Fruit fly (Drosophila melanogaster) whole organism, embryonic: ENCODE data around the gene Bx.

Experiments
- ATbp ChIP-seq: fragments of 200-800 bp; sonication (Bioruptor generic); optimal IDR thresholded peaks from 2 replicates; lab custom pipeline; 2017; ENCODE audit warnings: missing biosample characterization, mild to moderate bottlenecking, missing genetic modification characterization, missing genetic modification reagents
- B-H1 ChIP-seq: fragments of 200-800 bp; sonication (Bioruptor generic); IDR thresholded peaks from 3 replicates; pipeline ENCODE4 v1.3.6; 2022; ENCODE audit warnings: missing biosample characterization, missing genetic modification characterization
- C15 ChIP-seq: fragments of 200-800 bp; sonication (Bioruptor generic); IDR thresholded peaks from 3 replicates; pipeline ENCODE4 v1.3.6; 2022; ENCODE audit warnings: missing biosample characterization, missing genetic modification characterization
- CG10267 ChIP-seq: fragments of 200-800 bp; sonication (Bioruptor generic); optimal IDR thresholded peaks from 2 replicates; lab custom pipeline; 2018; ENCODE audit warnings: missing biosample characterization, mild to moderate bottlenecking, missing genetic modification characterization, moderate library complexity
- CG10565 ChIP-seq: fragments of 200-800 bp; sonication (Bioruptor generic); optimal IDR thresholded peaks from 3 replicates; lab custom pipeline; 2016; ENCODE audit warnings: missing biosample characterization, mild to moderate bottlenecking, missing genetic modification characterization
- CG11093 ChIP-seq: fragments of 200-800 bp; sonication (Bioruptor generic); IDR thresholded peaks from 3 replicates; pipeline ENCODE4 v1.3.6; 2022; ENCODE audit warnings: missing biosample characterization, missing genetic modification characterization
- CG11504 ChIP-seq: fragments of 200-800 bp; sonication (Bioruptor generic); optimal IDR thresholded peaks from 3 replicates; lab custom pipeline; 2019; ENCODE audit warnings: missing biosample characterization, mild to moderate bottlenecking, missing genetic modification characterization, moderate library complexity
- CG12104 ChIP-seq: fragments of 200-800 bp; sonication (Bioruptor generic); optimal IDR thresholded peaks from 3 replicates; lab custom pipeline; 2016; ENCODE audit warnings: missing biosample characterization, missing genetic modification characterization
- CG12391 ChIP-seq: fragments of 200-800 bp; sonication (Bioruptor generic); optimal IDR thresholded peaks from 3 replicates; lab custom pipeline; 2018; ENCODE audit warnings: missing biosample characterization, mild to moderate bottlenecking, missing genetic modification characterization, moderate library complexity
- CG12942 ChIP-seq: fragments of 200-800 bp; sonication (Bioruptor generic); optimal IDR thresholded peaks from 3 replicates; lab custom pipeline; 2016; ENCODE audit warnings: missing biosample characterization, missing genetic modification characterization
- CG14050 ChIP-seq: fragments of 200-800 bp; sonication (Bioruptor generic); IDR thresholded peaks from 3 replicates; pipeline ENCODE4 v1.3.6; 2022; ENCODE audit warnings: missing biosample characterization, missing genetic modification characterization
- CG14441 ChIP-seq: fragments of 200-800 bp; sonication (Bioruptor generic); IDR thresholded peaks from 2 replicates; pipeline ENCODE4 v1.3.6; 2022; ENCODE audit warnings: missing biosample characterization, missing genetic modification characterization
- CG15514 ChIP-seq: fragments of 200-800 bp; sonication (Bioruptor generic); optimal IDR thresholded peaks from 3 replicates; lab custom pipeline; 2017; ENCODE audit warnings: missing biosample characterization, missing genetic modification characterization, mild to moderate bottlenecking, moderate library complexity, missing genetic modification reagents
- CG16815 ChIP-seq: fragments of 200-800 bp; sonication (Bioruptor generic); optimal IDR thresholded peaks from 3 replicates; lab custom pipeline; 2017; ENCODE audit warnings: missing biosample characterization, mild to moderate bottlenecking, missing genetic modification characterization
- CG18262 ChIP-seq: fragments of 200-800 bp; optimal IDR thresholded peaks from 3 replicates; lab custom pipeline; 2019; ENCODE audit warnings: missing biosample characterization, mild to moderate bottlenecking, missing genetic modification characterization, moderate library complexity
- CG1832 ChIP-seq: fragments of 200-800 bp; sonication (Bioruptor generic); optimal IDR thresholded peaks from 2 replicates; lab custom pipeline; 2017; ENCODE audit warnings: missing biosample characterization, mild to moderate bottlenecking, missing genetic modification characterization, inconsistent platforms
- CG3065 ChIP-seq: fragments of 200-800 bp; sonication (Bioruptor generic); optimal IDR thresholded peaks from 2 replicates; lab custom pipeline; 2016; ENCODE audit warnings: missing biosample characterization, missing genetic modification characterization
- CG3726 ChIP-seq: fragments of 200-800 bp; sonication (Bioruptor generic); IDR thresholded peaks from 3 replicates; pipeline ENCODE4, ENCODE4 v1.3.6; 2022; ENCODE audit warnings: missing biosample characterization, missing genetic modification characterization
- CG4282 ChIP-seq: fragments of 200-800 bp; sonication (Bioruptor generic); optimal IDR thresholded peaks from 2 replicates; lab custom pipeline; 2016; ENCODE audit warnings: missing biosample characterization, missing genetic modification characterization
- CG5180 ChIP-seq: fragments of 200-800 bp; sonication (Bioruptor generic); optimal IDR thresholded peaks from 3 replicates; lab custom pipeline; 2017; ENCODE audit warnings: missing biosample characterization, missing genetic modification characterization, mild to moderate bottlenecking, moderate library complexity, missing genetic modification reagents
- CG6254 ChIP-seq: fragments of 200-800 bp; sonication (Bioruptor generic); optimal IDR thresholded peaks from 3 replicates; lab custom pipeline; 2017; ENCODE audit warnings: mild to moderate bottlenecking, missing biosample characterization, missing genetic modification reagents, missing genetic modification characterization
- CG7745 ChIP-seq: fragments of 200-800 bp; sonication (Bioruptor generic); optimal IDR thresholded peaks from 2 replicates; lab custom pipeline; 2018; ENCODE audit warnings: missing biosample characterization, mild to moderate bottlenecking, missing genetic modification characterization, moderate library complexity
- CG8359 ChIP-seq: fragments of 200-800 bp; sonication (Bioruptor generic); optimal IDR thresholded peaks from 2 replicates; lab custom pipeline; 2017; ENCODE audit warnings: missing biosample characterization, mild to moderate bottlenecking, missing genetic modification characterization, borderline replicate concordance
- CG8765 ChIP-seq: fragments of 200-800 bp; sonication (Bioruptor generic); IDR thresholded peaks from 2 replicates; pipeline ENCODE4 v1.3.6; 2022; ENCODE audit warnings: missing biosample characterization, missing genetic modification characterization
- CkIIα-i1 ChIP-seq: fragments of 200-800 bp; sonication (Bioruptor generic); IDR thresholded peaks from 2 replicates; pipeline ENCODE4 v1.3.6; 2022; ENCODE audit warnings: missing biosample characterization, missing genetic modification characterization
- CoRest ChIP-seq: fragments of 200-800 bp; sonication (Bioruptor generic); optimal IDR thresholded peaks from 3 replicates; lab custom pipeline; 2018; ENCODE audit warnings: missing biosample characterization, mild to moderate bottlenecking, missing genetic modification characterization, moderate library complexity
- Dip2 ChIP-seq: fragments of 200-800 bp; sonication (Bioruptor generic); IDR thresholded peaks from 2 replicates; pipeline ENCODE4 v1.3.6; 2022; ENCODE audit warnings: missing biosample characterization, missing genetic modification characterization
- Elba2 ChIP-seq: fragments of 200-800 bp; sonication (Bioruptor generic); optimal IDR thresholded peaks from 3 replicates; lab custom pipeline; 2016; ENCODE audit warnings: missing biosample characterization, missing genetic modification characterization
- Hsf ChIP-seq: fragments of 200-800 bp; sonication (Bioruptor generic); optimal IDR thresholded peaks from 3 replicates; lab custom pipeline; 2016; ENCODE audit warnings: missing biosample characterization, missing genetic modification characterization
- Jarid2 ChIP-seq: fragments of 200-800 bp; sonication (Bioruptor generic); optimal IDR thresholded peaks from 3 replicates; lab custom pipeline; 2017; ENCODE audit warnings: mild to moderate bottlenecking, missing biosample characterization, missing genetic modification reagents, missing genetic modification characterization
- Med ChIP-seq: fragments of 200-800 bp; sonication (Bioruptor generic); peaks from one replicate; lab custom pipeline; 2016; ENCODE audit warnings: missing biosample characterization, missing genetic modification characterization, mild to moderate bottlenecking, inconsistent platforms, moderate library complexity
- NFAT ChIP-seq: fragments of 200-800 bp; sonication (Bioruptor generic); IDR thresholded peaks from 2 replicates; pipeline ENCODE4 v1.3.6; 2022; ENCODE audit warnings: missing biosample characterization, missing genetic modification characterization
- Nf-YC ChIP-seq: fragments of 200-800 bp; optimal IDR thresholded peaks from 3 replicates; lab custom pipeline; 2019; ENCODE audit warnings: missing biosample characterization, mild to moderate bottlenecking, missing genetic modification characterization, moderate library complexity
- Oli ChIP-seq: fragments of 200-800 bp; sonication (Bioruptor generic); optimal IDR thresholded peaks from 2 replicates; lab custom pipeline; 2018; ENCODE audit warnings: missing biosample characterization, mild to moderate bottlenecking, missing genetic modification characterization, moderate library complexity
- Opbp ChIP-seq: fragments of 200-800 bp; sonication (Bioruptor generic); IDR thresholded peaks from 3 replicates; pipeline ENCODE4 v1.3.6; 2022; ENCODE audit warnings: missing biosample characterization, missing genetic modification characterization; ENCODE audit not compliant: partially characterized antibody
- Ptx1 ChIP-seq: fragments of 200-800 bp; sonication (Bioruptor generic); IDR thresholded peaks from 2 replicates; pipeline ENCODE4 v1.3.6; 2022; ENCODE audit warnings: missing biosample characterization, missing genetic modification characterization
- Rfx ChIP-seq: fragments of 200-800 bp; sonication (Bioruptor generic); IDR thresholded peaks from 2 replicates; pipeline ENCODE4 v1.3.6; 2022; ENCODE audit warnings: missing biosample characterization, missing genetic modification characterization
- ac ChIP-seq: fragments of 200-800 bp; sonication (Bioruptor generic); optimal IDR thresholded peaks from 3 replicates; lab custom pipeline; 2017; ENCODE audit warnings: missing biosample characterization, mild to moderate bottlenecking, missing genetic modification characterization
- bsh ChIP-seq, 2 experiments: fragments of 200-800 bp; sonication (Bioruptor generic); optimal IDR thresholded peaks; 2 replicates each; lab custom pipeline; 2017 to 2018; ENCODE audit warnings: mild to moderate bottlenecking in 2 of 2, missing biosample characterization in 2 of 2, missing genetic modification characterization in 2 of 2, moderate library complexity in 1 of 2
- btn ChIP-seq: fragments of 200-800 bp; sonication (Bioruptor generic); optimal IDR thresholded peaks from 2 replicates; lab custom pipeline; 2016; ENCODE audit warnings: missing biosample characterization, missing genetic modification characterization
- ewg ChIP-seq: fragments of 200-800 bp; sonication (Bioruptor generic); optimal IDR thresholded peaks from 3 replicates; lab custom pipeline; 2017; ENCODE audit warnings: mild to moderate bottlenecking, missing biosample characterization, missing genetic modification reagents, missing genetic modification characterization
- fru ChIP-seq: fragments of >200 bp; optimal IDR thresholded peaks from 2 replicates; lab custom pipeline; 2017
- gcm2 ChIP-seq: fragments of 200-800 bp; sonication (Bioruptor generic); optimal IDR thresholded peaks from 2 replicates; lab custom pipeline; 2016; ENCODE audit warnings: missing biosample characterization, missing genetic modification characterization
- grau ChIP-seq: fragments of 200-800 bp; optimal IDR thresholded peaks from 3 replicates; lab custom pipeline; 2019; ENCODE audit warnings: missing biosample characterization, mild to moderate bottlenecking, missing genetic modification characterization, moderate library complexity
- jumu ChIP-seq: fragments of 200-800 bp; sonication (Bioruptor generic); optimal IDR thresholded peaks from 3 replicates; lab custom pipeline; 2016; ENCODE audit warnings: missing biosample characterization, missing genetic modification characterization
- ken ChIP-seq: fragments of 200-800 bp; sonication (Bioruptor generic); IDR thresholded peaks from 3 replicates; pipeline ENCODE4 v1.3.6; 2022; ENCODE audit warnings: missing biosample characterization, missing genetic modification characterization
- lola ChIP-seq, 3 experiments: fragments of >200 bp in 2 of 3; fragments of 200-800 bp in 1 of 3; sonication (Bioruptor generic) in 1 of 3; optimal IDR thresholded peaks; 2 replicates each; lab custom pipeline; 2017 to 2019; ENCODE audit warnings: missing biosample characterization in 3 of 3, missing genetic modification characterization in 3 of 3, mild to moderate bottlenecking in 1 of 3, moderate library complexity in 1 of 3
- ranshi ChIP-seq: fragments of 200-800 bp; sonication (Bioruptor generic); IDR thresholded peaks from 2 replicates; pipeline ENCODE4 v1.3.6; 2022; ENCODE audit warnings: missing biosample characterization, missing genetic modification characterization
- sens ChIP-seq: fragments of 200-800 bp; sonication (Bioruptor generic); peaks from one replicate; lab custom pipeline; 2016; ENCODE audit warnings: missing biosample characterization, missing genetic modification characterization
- stwl ChIP-seq: fragments of 200-800 bp; sonication (Bioruptor generic); optimal IDR thresholded peaks from 3 replicates; lab custom pipeline; 2018; ENCODE audit warnings: missing biosample characterization, mild to moderate bottlenecking, missing genetic modification characterization, moderate library complexity
- tio ChIP-seq: fragments of 200-800 bp; sonication (Bioruptor generic); optimal IDR thresholded peaks from 2 replicates; lab custom pipeline; 2017; ENCODE audit warnings: missing biosample characterization, missing genetic modification characterization, inconsistent platforms
- wor ChIP-seq: fragments of 200-800 bp; sonication (Bioruptor generic); IDR thresholded peaks from 2 replicates; pipeline ENCODE4 v1.3.6; 2022; ENCODE audit warnings: missing biosample characterization, missing genetic modification characterization

The Bx gene

DNA sequence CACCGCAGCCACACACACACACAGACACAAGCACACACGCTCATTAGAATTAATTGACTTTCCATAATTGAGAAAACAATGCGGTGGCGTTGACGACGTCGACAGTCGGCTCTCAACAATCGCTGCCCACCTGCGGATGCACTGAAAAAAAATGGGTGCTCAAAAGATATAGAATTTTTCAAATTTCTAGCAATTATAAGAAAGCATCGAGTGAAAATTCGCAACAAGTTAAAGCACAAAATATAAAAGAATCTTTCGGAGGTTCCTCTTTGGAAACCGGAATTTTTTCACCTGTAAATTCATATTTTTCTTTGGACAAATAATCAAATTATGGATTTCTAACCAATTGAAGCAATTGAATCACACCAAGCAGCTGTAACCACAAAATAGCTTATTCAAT lies 26.7 kb downstream of the Bx start (continued):
- TF ChIP-seq ewg (no peak), fru (no peak), CG10267 (tag; lab: Kevin White, UChicago) (peak; percentile 7), CG12942 (GFP tag; lab: Kevin White, UChicago) (no peak), ac (GFP tag; lab: Kevin White, UChicago) (no peak), stwl (tag; lab: Kevin White, UChicago) (no peak), Jarid2 (GFP tag; lab: Kevin White, UChicago) (no peak), CG14050 (GFP tag; lab: Robert Waterston, UW) (no peak), CG6254 (GFP tag; lab: Kevin White, UChicago) (peak; percentile 25), tio (GFP tag; lab: Kevin White, UChicago) (peak; percentile 18), CG5180 (GFP tag; lab: Kevin White, UChicago) (no peak), ATbp (GFP tag; lab: Kevin White, UChicago) (peak; percentile 15), Rfx (GFP tag; lab: Robert Waterston, UW) (no peak), Hsf (GFP tag; lab: Kevin White, UChicago) (no peak), NFAT (no peak), Oli (peak; percentile 24), C15 (GFP tag; lab: Robert Waterston, UW) (no peak), Nf-YC (tag; lab: Kevin White, UChicago) (no peak), CG10565 (no peak), CG1832 (no peak), ranshi (GFP tag; lab: Robert Waterston, UW) (no peak), CG14441 (GFP tag; lab: Robert Waterston, UW) (no peak), lola (GFP tag; optimal IDR thresholded peaks at IDR 0.05; lab: Kevin White, UChicago) (peak in 1 of 3 experiments; percentile 17), CG8359 (GFP tag; lab: Kevin White, UChicago) (no peak), CG16815 (GFP tag; lab: Kevin White, UChicago) (no peak), Opbp (GFP tag; lab: Robert Waterston, UW) (no peak), jumu (GFP tag; lab: Kevin White, UChicago) (no peak), Med (GFP tag; lab: Kevin White, UChicago) (peak; percentile 9), CG18262 (tag; lab: Kevin White, UChicago) (peak; percentile 41), Dip2 (no peak), CG15514 (GFP tag; lab: Kevin White, UChicago) (no peak), CG3065 (no peak), btn (GFP tag; lab: Kevin White, UChicago) (no peak), Elba2 (GFP tag; lab: Kevin White, UChicago) (no peak), CG4282 (GFP tag; lab: Kevin White, UChicago) (no peak), CkIIα-i1 (GFP tag; lab: Robert Waterston, UW) (no peak), bsh (GFP tag; optimal IDR thresholded peaks at IDR 0.05; lab: Kevin White, UChicago) (peak; percentile 4 to 43), CG3726 (GFP tag; lab: Robert Waterston, UW) (no peak), B-H1 (GFP tag; lab: Robert Waterston, UW) (no peak), ken (GFP tag; lab: Robert Waterston, UW) (no peak), Ptx1 (no peak), CG8765 (peak; percentile 8; the same call in 1 of the 2 replicates), sens (GFP tag; lab: Kevin White, UChicago) (peak; percentile 91), CG7745 (no peak), wor (GFP tag; lab: Robert Waterston, UW) (no peak), CG11504 (tag; lab: Kevin White, UChicago) (peak; percentile 44), CG12391 (peak; percentile 17), grau (tag; lab: Kevin White, UChicago) (peak; percentile 13), gcm2 (no peak), CG11093 (GFP tag; lab: Robert Waterston, UW) (no peak), CG12104 (GFP tag; lab: Kevin White, UChicago) (no peak), CoRest (tag; lab: Kevin White, UChicago) (no peak)
